Worm (Caenorhabditis elegans) whole organism, mixed stage, embryonic: ENCODE data around the gene mrps-11.

Source experiments
- bed-3 ChIP-seq: fragments of 200-800 bp; sonication (Bioruptor generic); optimal IDR thresholded peaks from 3 replicates; lab custom pipeline; 2018; ENCODE audit warnings: mild to moderate bottlenecking, missing genetic modification characterization, moderate library complexity, missing compliant biosample characterization
- blmp-1 ChIP-seq: fragments of 150-350 bp; optimal IDR thresholded peaks from 2 replicates; lab custom pipeline; 2014; ENCODE audit warnings: missing biosample characterization, missing genetic modification characterization
- ceh-39 ChIP-seq: fragments of 150-350 bp; optimal IDR thresholded peaks from 2 replicates; lab custom pipeline; 2014; ENCODE audit warnings: missing biosample characterization, missing genetic modification characterization
- ceh-43 ChIP-seq: fragments of 200-800 bp; sonication (Bioruptor generic); optimal IDR thresholded peaks from 2 replicates; lab custom pipeline; 2018; ENCODE audit warnings: mild to moderate bottlenecking, missing genetic modification characterization, moderate library complexity, missing compliant biosample characterization
- ceh-83 ChIP-seq: fragments of 200-800 bp; sonication (Bioruptor generic); optimal IDR thresholded peaks from 2 replicates; lab custom pipeline; 2018; ENCODE audit warnings: mild to moderate bottlenecking, missing genetic modification characterization, missing compliant biosample characterization
- ces-1 ChIP-seq: fragments of 150-350 bp; optimal IDR thresholded peaks from 2 replicates; lab custom pipeline; 2014; ENCODE audit warnings: missing biosample characterization, missing genetic modification reagents, missing genetic modification characterization
- cnd-1 ChIP-seq: fragments of 200-800 bp; sonication (Bioruptor generic); optimal IDR thresholded peaks from 2 replicates; lab custom pipeline; 2018; ENCODE audit warnings: mild to moderate bottlenecking, missing genetic modification characterization, missing compliant biosample characterization
- drap-1 ChIP-seq: fragments of 200-800 bp; sonication (Bioruptor generic); optimal IDR thresholded peaks from 3 replicates; lab custom pipeline; 2018; ENCODE audit warnings: mild to moderate bottlenecking, missing genetic modification characterization, missing compliant biosample characterization
- elt-1 ChIP-seq: sonication (generic microtip); optimal IDR thresholded peaks from 2 replicates; lab custom pipeline; 2017; ENCODE audit warnings: missing genetic modification characterization, mild to moderate bottlenecking, missing compliant biosample characterization, antibody characterized with exemption, moderate library complexity, borderline replicate concordance; ENCODE audit not compliant: insufficient read depth
- flh-1 ChIP-seq: fragments of 200-800 bp; sonication (Bioruptor generic); optimal IDR thresholded peaks from 2 replicates; lab custom pipeline; 2018; ENCODE audit warnings: mild to moderate bottlenecking, missing genetic modification characterization, moderate library complexity, missing compliant biosample characterization
- ham-2 ChIP-seq: fragments of 200-800 bp; sonication (Bioruptor generic); optimal IDR thresholded peaks from 2 replicates; lab custom pipeline; 2018; ENCODE audit warnings: mild to moderate bottlenecking, missing genetic modification characterization, missing compliant biosample characterization
- hlh-1 ChIP-seq: fragments of 150-350 bp; optimal IDR thresholded peaks from 2 replicates; lab custom pipeline; 2014; ENCODE audit warnings: missing biosample characterization, missing genetic modification reagents, missing genetic modification characterization
- lin-13 ChIP-seq: fragments of 150-350 bp; optimal IDR thresholded peaks from 2 replicates; lab custom pipeline; 2014; ENCODE audit warnings: missing biosample characterization, missing genetic modification characterization
- lin-32 ChIP-seq: fragments of 200-800 bp; sonication (Bioruptor generic); optimal IDR thresholded peaks from 2 replicates; lab custom pipeline; 2018; ENCODE audit warnings: mild to moderate bottlenecking, missing genetic modification characterization, missing compliant biosample characterization
- lsy-2 ChIP-seq: fragments of 150-350 bp; optimal IDR thresholded peaks from 2 replicates; lab custom pipeline; 2014; ENCODE audit warnings: missing biosample characterization, missing genetic modification characterization
- mep-1 ChIP-seq: fragments of 150-350 bp; optimal IDR thresholded peaks from 2 replicates; lab custom pipeline; 2017; ENCODE audit warnings: missing biosample characterization, missing genetic modification reagents, missing genetic modification characterization, inconsistent platforms
- nhr-237 ChIP-seq: fragments of 150-350 bp; optimal IDR thresholded peaks from 2 replicates; lab custom pipeline; 2014; ENCODE audit warnings: missing biosample characterization, missing genetic modification characterization
- nhr-76 ChIP-seq: sonication (generic microtip); optimal IDR thresholded peaks from 2 replicates; lab custom pipeline; 2017; ENCODE audit warnings: missing biosample characterization, missing genetic modification characterization
- pha-4 ChIP-seq: fragments of 150-350 bp; optimal IDR thresholded peaks from 2 replicates; lab custom pipeline; 2018; ENCODE audit warnings: missing biosample characterization, missing genetic modification reagents, missing genetic modification characterization
- snpc-4 ChIP-seq: fragments of 150-350 bp; optimal IDR thresholded peaks from 2 replicates; lab custom pipeline; 2014; ENCODE audit warnings: missing biosample characterization, missing genetic modification characterization
- sptf-1 ChIP-seq: sonication (generic microtip); optimal IDR thresholded peaks from 2 replicates; lab custom pipeline; 2017; ENCODE audit warnings: mild to moderate bottlenecking, missing genetic modification characterization, moderate library complexity, missing compliant biosample characterization
- tbx-8 ChIP-seq: fragments of 200-800 bp; sonication (Bioruptor generic); optimal IDR thresholded peaks from 2 replicates; lab custom pipeline; 2018; ENCODE audit warnings: mild to moderate bottlenecking, missing genetic modification characterization, moderate library complexity, missing compliant biosample characterization
- unc-120 ChIP-seq: sonication (generic microtip); optimal IDR thresholded peaks from 2 replicates; lab custom pipeline; 2017; ENCODE audit warnings: missing genetic modification characterization, missing compliant biosample characterization; ENCODE audit not compliant: poor library complexity, severe bottlenecking
- unc-39 ChIP-seq: fragments of 150-350 bp; optimal IDR thresholded peaks from 2 replicates; lab custom pipeline; 2014; ENCODE audit warnings: missing biosample characterization, missing genetic modification characterization
- unc-62 ChIP-seq: fragments of 150-350 bp; optimal IDR thresholded peaks from 2 replicates; lab custom pipeline; 2014; ENCODE audit warnings: missing biosample characterization, missing genetic modification reagents, missing genetic modification characterization
- zip-8 ChIP-seq: fragments of 150-350 bp; optimal IDR thresholded peaks from 2 replicates; lab custom pipeline; 2014; ENCODE audit warnings: missing biosample characterization, missing genetic modification characterization
- ztf-11 ChIP-seq: fragments of 150-350 bp; optimal IDR thresholded peaks from 2 replicates; lab custom pipeline; 2014; ENCODE audit warnings: missing biosample characterization, missing genetic modification characterization

The mrps-11 gene

DNA sequence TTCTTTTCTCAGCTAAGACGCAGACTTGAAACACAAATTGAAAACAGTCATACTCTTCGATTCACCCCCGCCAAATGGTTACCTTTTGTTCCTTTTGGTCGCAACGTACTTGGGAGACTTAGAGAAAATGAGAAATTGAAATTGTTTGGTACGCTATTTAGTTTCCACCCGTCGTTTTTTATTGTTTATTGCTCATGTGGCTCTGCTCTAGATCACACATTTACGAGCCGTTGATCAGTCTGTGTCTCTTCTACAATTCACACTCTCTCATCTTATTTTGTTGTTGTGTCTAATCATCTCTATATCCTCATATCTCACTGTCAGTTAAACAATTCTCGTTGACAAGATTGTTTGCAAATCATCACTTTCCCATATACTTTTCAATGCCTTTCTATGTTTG is 6.4 kb downstream of the mrps-11 start:
- TF ChIP-seq snpc-4 (tag; lab: Kevin White, UChicago): no peak
- TF ChIP-seq lin-13: no peak
- no peak for TF ChIP-seq cnd-1 (tag; lab: Kevin White, UChicago)
- no peak for TF ChIP-seq ztf-11 (tag; lab: Kevin White, UChicago)
- TF ChIP-seq unc-62: no peak
- no peak for TF ChIP-seq elt-1 (tag; lab: Kevin White, UChicago)
- no peak for TF ChIP-seq flh-1 (GFP tag; lab: Kevin White, UChicago)
- TF ChIP-seq lin-32: no peak

DNA sequence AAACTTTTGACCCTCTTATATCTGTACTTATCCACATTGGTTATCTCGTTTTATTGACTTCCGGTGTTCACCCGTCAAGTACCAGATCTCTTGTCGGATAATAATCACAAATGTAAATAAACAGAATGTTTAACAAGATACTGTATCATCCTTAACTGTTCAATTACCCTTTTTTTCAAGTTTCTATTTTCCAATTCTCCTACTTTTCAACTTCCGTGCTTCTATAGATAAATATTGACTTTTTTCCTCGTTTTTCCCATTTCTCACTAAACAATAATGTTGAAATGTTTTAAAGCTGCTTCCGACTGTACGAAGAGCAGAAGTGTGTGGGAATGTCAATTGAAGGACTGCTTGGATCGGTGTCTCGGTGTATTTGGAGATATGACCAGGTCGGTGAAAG is 7.5 kb downstream of the mrps-11 start, which contains the start of gene inx-11:
inx-11 (plus strand) TSS at position 301 of the 400 bp plus-strand sequence.
- no peak for TF ChIP-seq ztf-11 (tag; lab: Kevin White, UChicago)
- no peak for TF ChIP-seq nhr-76 (tag; lab: Kevin White, UChicago)
- peak; percentile 40 for TF ChIP-seq pha-4
- no peak for TF ChIP-seq lin-13

DNA sequence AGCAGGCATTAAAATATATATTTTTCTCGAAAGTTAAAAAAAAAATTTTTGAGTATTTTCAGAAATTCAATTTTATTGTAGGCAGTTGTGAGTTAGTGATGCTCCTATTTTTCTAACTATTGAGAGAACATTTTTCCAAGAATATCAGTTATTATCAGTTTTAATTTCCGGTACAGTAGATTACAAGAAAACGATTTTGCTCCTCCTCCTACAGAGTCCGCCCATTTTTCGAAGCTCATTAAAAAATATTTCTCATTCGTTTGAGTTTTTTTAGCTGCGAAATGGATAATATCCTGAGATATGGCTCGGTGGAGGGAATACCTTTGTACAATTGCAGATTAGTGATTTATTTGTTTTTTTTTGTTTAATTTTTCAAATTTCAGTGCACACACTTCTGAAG is 9.8 kb downstream of the mrps-11 start, which contains the start of gene srt-39:
srt-39 (plus strand) TSS at position 301 of the 400 bp plus-strand sequence.
- TF ChIP-seq nhr-237 (no peak), flh-1 (GFP tag; lab: Kevin White, UChicago) (no peak), lsy-2 (no peak), ceh-83 (GFP tag; lab: Kevin White, UChicago) (no peak), zip-8 (tag; lab: Kevin White, UChicago) (no peak), elt-1 (tag; lab: Kevin White, UChicago) (no peak), blmp-1 (tag; lab: Kevin White, UChicago) (no peak), mep-1 (no peak), drap-1 (GFP tag; lab: Kevin White, UChicago) (no peak), hlh-1 (no peak), pha-4 (no peak), lin-13 (no peak), tbx-8 (no peak), nhr-76 (tag; lab: Kevin White, UChicago) (no peak), unc-39 (tag; lab: Kevin White, UChicago) (no peak)

DNA sequence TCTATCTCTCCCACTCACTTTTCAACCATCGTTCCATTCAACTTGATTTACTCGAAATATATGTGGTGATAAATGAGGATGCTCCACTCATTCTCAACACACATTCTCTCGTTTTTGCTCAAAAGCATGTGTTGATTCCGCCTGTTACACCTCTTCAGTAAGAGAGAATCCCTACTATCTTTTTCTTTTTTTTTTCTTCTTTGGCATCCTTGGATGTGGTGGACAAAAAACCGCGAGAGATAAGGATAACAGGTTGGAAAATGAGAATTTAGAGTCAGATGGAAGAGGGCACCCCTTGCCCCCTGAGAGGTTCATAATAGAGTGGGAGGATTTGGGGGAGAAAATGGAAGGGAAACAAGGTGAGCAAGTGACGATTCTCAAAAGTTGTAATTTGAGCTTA is 15.4 kb downstream of the mrps-11 start:
- TF ChIP-seq lin-32: no peak
- peak; percentile 27 for TF ChIP-seq unc-120 (tag; lab: Kevin White, UChicago)
- TF ChIP-seq hlh-1: peak; percentile 54

DNA sequence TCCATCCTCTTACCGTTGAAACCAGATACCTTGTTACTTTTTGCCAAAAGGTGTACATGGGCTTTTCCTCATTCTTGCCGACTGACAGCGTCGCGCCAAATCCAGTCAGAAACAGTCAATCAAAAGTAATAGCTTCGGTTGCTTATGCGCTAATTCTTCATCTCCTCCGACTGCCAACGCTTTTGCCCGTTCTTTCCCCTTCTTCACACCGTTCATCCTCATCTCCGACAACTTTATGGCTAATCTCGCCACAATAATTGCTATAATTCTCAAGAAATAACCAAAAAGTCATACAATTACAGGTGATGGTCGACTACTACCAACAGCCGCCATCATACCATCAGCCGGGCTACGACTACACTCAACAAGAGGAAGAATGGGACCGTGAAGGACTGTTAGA is 16.3 kb downstream of the mrps-11 start, which contains the start of gene atn-1:
atn-1 (plus strand) TSS at position 301 of the 400 bp plus-strand sequence.
- TF ChIP-seq ham-2 (GFP tag; lab: Kevin White, UChicago) (peak; percentile 9), bed-3 (no peak), lin-13 (no peak)
- TF ChIP-seq, all 35 proteins: peak for 1

DNA sequence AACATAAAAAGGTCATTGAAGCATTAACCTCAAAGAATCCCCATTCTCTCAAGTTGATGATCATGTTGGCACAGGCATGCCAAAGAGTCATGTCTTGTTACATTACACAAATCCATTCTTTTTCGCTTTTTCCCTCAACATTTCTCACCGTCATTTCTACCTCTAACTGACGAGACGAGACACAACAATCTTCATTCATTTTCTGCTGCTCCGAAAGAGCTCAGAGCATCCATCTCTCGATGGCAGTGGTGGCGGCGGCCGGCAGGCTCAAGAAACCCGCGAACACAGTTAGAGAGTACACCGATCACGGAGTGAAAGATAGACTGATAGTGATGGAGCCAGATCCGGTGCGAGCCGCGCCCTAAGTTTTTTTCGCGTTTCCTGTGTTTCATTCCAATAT is 17.3 kb downstream of the mrps-11 start:
- TF ChIP-seq lsy-2: no peak
- peak; percentile 34 for TF ChIP-seq unc-62
- no peak for TF ChIP-seq lin-32
- TF ChIP-seq cnd-1 (tag; lab: Kevin White, UChicago): no peak
- no peak for TF ChIP-seq ztf-11 (tag; lab: Kevin White, UChicago)
- TF ChIP-seq hlh-1: peak; percentile 22
- peak; percentile 72 for TF ChIP-seq unc-120 (tag; lab: Kevin White, UChicago)
- TF ChIP-seq snpc-4 (tag; lab: Kevin White, UChicago): no peak
- no peak for TF ChIP-seq tbx-8
- TF ChIP-seq ceh-43 (GFP tag; lab: Kevin White, UChicago): no peak

DNA sequence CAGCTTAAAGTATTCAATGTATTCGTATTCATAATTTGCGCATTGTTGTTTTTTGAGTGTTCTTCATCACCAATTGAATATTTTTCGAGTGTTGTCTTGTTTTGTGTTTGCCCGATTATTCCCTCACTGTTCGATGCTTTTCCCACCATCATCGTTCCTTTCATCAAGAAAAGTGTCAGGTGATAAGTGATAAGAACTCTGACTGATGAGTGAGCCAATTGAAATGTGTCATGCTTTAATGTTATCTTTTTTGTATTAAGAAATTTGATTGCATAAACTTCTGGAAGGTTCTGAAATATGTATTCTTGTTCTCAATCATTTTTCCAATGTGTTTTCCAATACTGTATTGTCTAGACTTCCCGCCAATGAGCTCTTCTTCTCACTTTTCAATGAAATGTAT is 19.1 kb downstream of the mrps-11 start:
- TF ChIP-seq tbx-8 (no peak), nhr-237 (no peak), ceh-43 (GFP tag; lab: Kevin White, UChicago) (no peak), lin-13 (no peak), ceh-39 (tag; lab: Kevin White, UChicago) (no peak), ces-1 (GFP tag; lab: Kevin White, UChicago) (no peak), sptf-1 (no peak)
